4 worm cellular contexts compared by ENCODE assay signal in the genomic region with DNA sequence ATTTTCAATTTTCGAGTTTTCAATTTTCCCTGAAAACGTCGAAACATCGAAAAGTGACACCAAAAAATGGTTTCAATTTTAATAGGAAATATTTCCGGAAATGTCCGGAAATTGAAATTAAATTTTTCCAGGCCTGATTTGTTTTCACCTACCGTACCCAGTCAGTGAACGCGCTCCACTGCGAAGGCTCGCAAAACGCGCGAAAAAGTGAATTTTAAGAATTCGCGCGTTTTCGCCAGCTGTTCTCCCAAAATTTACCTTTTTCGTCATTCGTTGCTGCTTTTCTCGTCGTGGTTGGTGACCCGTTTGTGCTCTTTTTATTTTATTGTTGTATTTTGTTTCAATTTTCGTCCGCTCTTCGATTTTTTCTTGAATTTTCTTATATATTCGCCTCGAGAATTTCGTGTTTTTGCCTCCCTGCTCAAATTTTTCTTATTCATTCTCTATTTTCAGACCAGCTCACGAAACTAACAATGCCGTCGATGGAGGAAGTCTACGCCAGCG.
TF ChIP-seq lines count a peak whose summit lies in the region.

TSS of gene T19H12.2 (plus strand) at position 454 of the 504 bp plus-strand sequence.

TF ChIP-seq in whole organism, L1 larva, 84 proteins besides CTCF, POLR2A, EP300 and RAD21:
- TF ChIP-seq lsy-2 (tag; optimal IDR thresholded peaks at IDR 0.05; lab: Kevin White, UChicago), result peak in 1 of 2 experiments; percentile 57
- peak; percentile 22 for TF ChIP-seq blmp-1 (tag; optimal IDR thresholded peaks at IDR 0.05; lab: Kevin White, UChicago)
- TF ChIP-seq jun-1 (tag; optimal IDR thresholded peaks at IDR 0.05; lab: Kevin White, UChicago), result no peak
TF ChIP-seq in whole organism, L1 larva: peak in this region for 2.

TF ChIP-seq in whole organism, L4 larva, 104 proteins besides CTCF, POLR2A, EP300 and RAD21:
- TF ChIP-seq dmd-6 (GFP tag; IDR thresholded peaks at IDR 0.05; lab: Robert Waterston, UW) (no peak), pha-4 (GFP tag; IDR thresholded peaks at IDR 0.05; lab: Robert Waterston, UW) (no peak), pha-4 (tag; optimal IDR thresholded peaks at IDR 0.05; lab: Kevin White, UChicago) (no peak), F37D6.2 (tag; optimal IDR thresholded peaks at IDR 0.05; lab: Kevin White, UChicago) (no peak), nhr-76 (tag; optimal IDR thresholded peaks at IDR 0.05; lab: Kevin White, UChicago) (no peak), mep-1 (tag; optimal IDR thresholded peaks at IDR 0.05; lab: Kevin White, UChicago) (no peak), nhr-10 (tag; optimal IDR thresholded peaks at IDR 0.05; lab: Kevin White, UChicago) (no peak), Y48G9A.11 (GFP tag; IDR thresholded peaks at IDR 0.05; lab: Robert Waterston, UW) (peak; percentile 87), vab-7 (GFP tag; IDR thresholded peaks at IDR 0.05; lab: Robert Waterston, UW) (peak; percentile 18; the same call in 1 of the 2 replicates), madf-5 (GFP tag; IDR thresholded peaks at IDR 0.05; lab: Robert Waterston, UW) (no peak), unc-130 (GFP tag; optimal IDR thresholded peaks at IDR 0.05; lab: Kevin White, UChicago) (peak; percentile 91), ces-1 (GFP tag; optimal IDR thresholded peaks at IDR 0.05; lab: Kevin White, UChicago) (no peak), attf-4 (tag; optimal IDR thresholded peaks at IDR 0.05; lab: Kevin White, UChicago) (no peak), nhr-11 (tag; optimal IDR thresholded peaks at IDR 0.05; lab: Kevin White, UChicago) (no peak), lin-13 (GFP tag; optimal IDR thresholded peaks at IDR 0.05; lab: Kevin White, UChicago) (peak; percentile 32), spr-1 (tag; optimal IDR thresholded peaks at IDR 0.05; lab: Kevin White, UChicago) (no peak), Y105C5A.15 (GFP tag; IDR thresholded peaks at IDR 0.05; lab: Robert Waterston, UW) (no peak), tag-97 (GFP tag; IDR thresholded peaks at IDR 0.05; lab: Robert Waterston, UW) (no peak), sdz-12 (GFP tag; optimal IDR thresholded peaks at IDR 0.05; lab: Kevin White, UChicago) (no peak), lin-29 (GFP tag; IDR thresholded peaks at IDR 0.05; lab: Robert Waterston, UW) (no peak), snpc-1.2 (GFP tag; IDR thresholded peaks at IDR 0.05; lab: Robert Waterston, UW) (peak; percentile 78), nhr-6 (tag; optimal IDR thresholded peaks at IDR 0.05; lab: Kevin White, UChicago) (no peak), ceh-20 (GFP tag; IDR thresholded peaks at IDR 0.05; lab: Robert Waterston, UW) (no peak), F26F4.8 (GFP tag; conservative IDR thresholded peaks at IDR 0.05; lab: Robert Waterston, UW) (no peak), F49E8.2 (tag; optimal IDR thresholded peaks at IDR 0.05; lab: Kevin White, UChicago; ENCODE audit: borderline replicate concordance) (peak; percentile 85), zfp-2 (tag; optimal IDR thresholded peaks at IDR 0.05; lab: Kevin White, UChicago) (no peak), D1046.2 (GFP tag; IDR thresholded peaks at IDR 0.05; lab: Robert Waterston, UW) (no peak), mxl-2 (GFP tag; conservative IDR thresholded peaks at IDR 0.05; lab: Robert Waterston, UW) (no peak), lin-38 (GFP tag; IDR thresholded peaks at IDR 0.05; lab: Robert Waterston, UW) (peak; percentile 98)

TF ChIP-seq in whole organism, mixed stage, embryonic, 35 proteins besides CTCF, POLR2A, EP300 and RAD21:
- TF ChIP-seq lin-13 (tag; optimal IDR thresholded peaks at IDR 0.05; lab: Kevin White, UChicago), result no peak
- TF ChIP-seq lsy-2 (tag; optimal IDR thresholded peaks at IDR 0.05; lab: Kevin White, UChicago), result peak; percentile 50

TF ChIP-seq in whole organism, young adult, 124 proteins besides CTCF, POLR2A, EP300 and RAD21 (continues in another document):
- TF ChIP-seq ztf-22 (GFP tag; optimal IDR thresholded peaks at IDR 0.05; lab: Kevin White, UChicago) (no peak), F57A8.1 (GFP tag; optimal IDR thresholded peaks at IDR 0.05; lab: Kevin White, UChicago) (no peak), ztf-25 (GFP tag; IDR thresholded peaks at IDR 0.05; lab: Robert Waterston, UW) (0 out of 2 replicates have a peak, but pooled peaks have one; percentile 69), atf-7 (tag; optimal IDR thresholded peaks at IDR 0.05; lab: Kevin White, UChicago) (no peak), sdz-38 (tag; optimal IDR thresholded peaks at IDR 0.05; lab: Kevin White, UChicago) (no peak), zfh-2 (GFP tag; conservative IDR thresholded peaks at IDR 0.05; lab: Robert Waterston, UW) (no peak), attf-3 (GFP tag; conservative IDR thresholded peaks at IDR 0.05; lab: Robert Waterston, UW) (peak; percentile 67), ztf-6 (GFP tag; IDR thresholded peaks at IDR 0.05; lab: Robert Waterston, UW) (no peak), ZK185.1 (tag; optimal IDR thresholded peaks at IDR 0.05; lab: Kevin White, UChicago; ENCODE audit: poor library complexity, severe bottlenecking) (no peak), cebp-2 (GFP tag; IDR thresholded peaks at IDR 0.05; lab: Robert Waterston, UW) (no peak), ceh-58 (GFP tag; IDR thresholded peaks at IDR 0.05; lab: Robert Waterston, UW) (no peak), him-1 (tag; optimal IDR thresholded peaks at IDR 0.05; lab: Kevin White, UChicago) (peak; percentile 80), lsy-27 (tag; optimal IDR thresholded peaks at IDR 0.05; lab: Kevin White, UChicago; ENCODE audit: borderline replicate concordance, insufficient read depth) (no peak), fkh-3 (tag; optimal IDR thresholded peaks at IDR 0.05; lab: Kevin White, UChicago) (no peak), B0336.3 (GFP tag; IDR thresholded peaks at IDR 0.05; lab: Robert Waterston, UW) (peak; percentile 63; the same call in 1 of the 2 replicates), lin-35 (GFP tag; optimal IDR thresholded peaks at IDR 0.05; lab: Kevin White, UChicago) (peak in 2 of 3 experiments; percentile 58 to 93), tlf-1 (GFP tag; optimal IDR thresholded peaks at IDR 0.05; lab: Kevin White, UChicago) (peak; percentile 92), nhr-90 (tag; optimal IDR thresholded peaks at IDR 0.05; lab: Kevin White, UChicago) (no peak), let-607 (tag; optimal IDR thresholded peaks at IDR 0.05; lab: Kevin White, UChicago) (no peak), ets-4 (GFP tag; optimal IDR thresholded peaks at IDR 0.05; lab: Kevin White, UChicago) (no peak), hmg-1.2 (GFP tag; IDR thresholded peaks at IDR 0.05; lab: Robert Waterston, UW) (peak; percentile 74), F49E8.2 (tag; optimal IDR thresholded peaks at IDR 0.05; lab: Kevin White, UChicago; ENCODE audit: insufficient read depth) (peak; percentile 91), madf-6 (GFP tag; IDR thresholded peaks at IDR 0.05; lab: Robert Waterston, UW) (peak; percentile 100), ama-1 (optimal IDR thresholded peaks at IDR 0.05; lab: Kevin White, UChicago) (no peak), ama-1 (GFP tag; optimal IDR thresholded peaks at IDR 0.05; lab: Kevin White, UChicago) (no peak), nhr-80 (tag; optimal IDR thresholded peaks at IDR 0.05; lab: Kevin White, UChicago) (no peak), ceh-100 (GFP tag; IDR thresholded peaks at IDR 0.05; lab: Robert Waterston, UW) (peak; percentile 38; the same call in 1 of the 2 replicates), nfya-1 (tag; optimal IDR thresholded peaks at IDR 0.05; lab: Kevin White, UChicago; ENCODE audit: borderline replicate concordance, insufficient read depth) (no peak), dpl-1 (GFP tag; optimal IDR thresholded peaks at IDR 0.05; lab: Kevin White, UChicago) (peak; percentile 94), rec-8 (tag; optimal IDR thresholded peaks at IDR 0.05; lab: Kevin White, UChicago) (no peak), gei-17 (GFP tag; optimal IDR thresholded peaks at IDR 0.05; lab: Kevin White, UChicago) (no peak), ceh-91 (GFP tag; IDR thresholded peaks at IDR 0.05; lab: Robert Waterston, UW) (peak; percentile 99), lag-1 (GFP tag; IDR thresholded peaks at IDR 0.05; lab: Robert Waterston, UW) (no peak), mxl-1 (tag; optimal IDR thresholded peaks at IDR 0.05; lab: Kevin White, UChicago) (no peak), K11D2.4 (GFP tag; IDR thresholded peaks at IDR 0.05; lab: Robert Waterston, UW) (no peak), dpff-1 (tag; optimal IDR thresholded peaks at IDR 0.05; lab: Kevin White, UChicago) (no peak), T07F8.4 (tag; optimal IDR thresholded peaks at IDR 0.05; lab: Kevin White, UChicago) (no peak), akir-1 (GFP tag; optimal IDR thresholded peaks at IDR 0.05; lab: Kevin White, UChicago) (no peak), hmg-20 (GFP tag; IDR thresholded peaks at IDR 0.05; lab: Robert Waterston, UW) (no peak), lin-26 (GFP tag; IDR thresholded peaks at IDR 0.05; lab: Robert Waterston, UW) (peak; percentile 21; the same call in 1 of the 2 replicates), ccch-3 (GFP tag; optimal IDR thresholded peaks at IDR 0.05; lab: Kevin White, UChicago) (no peak), lin-54 (GFP tag; optimal IDR thresholded peaks at IDR 0.05; lab: Kevin White, UChicago) (peak; percentile 88), madf-3 (GFP tag; IDR thresholded peaks at IDR 0.05; lab: Robert Waterston, UW) (peak; percentile 92), lir-1 (GFP tag; conservative IDR thresholded peaks at IDR 0.05; lab: Robert Waterston, UW) (peak; percentile 71; the same call in 1 of the 2 replicates), F52B5.7 (tag; optimal IDR thresholded peaks at IDR 0.05; lab: Kevin White, UChicago) (no peak), hsf-1 (GFP tag; IDR thresholded peaks at IDR 0.05; lab: Robert Waterston, UW) (peak; percentile 89), tbp1 (GFP tag; optimal IDR thresholded peaks at IDR 0.05; lab: Kevin White, UChicago) (peak; percentile 66), F39B2.1 (GFP tag; IDR thresholded peaks at IDR 0.05; lab: Robert Waterston, UW) (0 out of 2 replicates have a peak, but pooled peaks have one; percentile 54), ceh-79 (tag; optimal IDR thresholded peaks at IDR 0.05; lab: Kevin White, UChicago) (no peak), cebp-1 (GFP tag; IDR thresholded peaks at IDR 0.05; lab: Robert Waterston, UW) (no peak), cebp-1 (tag; optimal IDR thresholded peaks at IDR 0.05; lab: Kevin White, UChicago) (no peak), F33H1.4 (GFP tag; IDR thresholded peaks at IDR 0.05; lab: Robert Waterston, UW) (peak; percentile 92), attf-5 (GFP tag; optimal IDR thresholded peaks at IDR 0.05; lab: Kevin White, UChicago) (no peak), egrh-3 (GFP tag; IDR thresholded peaks at IDR 0.05; lab: Robert Waterston, UW) (no peak), nfyb-1 (GFP tag; IDR thresholded peaks at IDR 0.05; lab: Robert Waterston, UW) (peak; percentile 59; the same call in 1 of the 2 replicates)
